Fruit fly (Drosophila melanogaster) whole organism, prepupa: ENCODE data around the gene Cpr65Az.

Source experiments
- CG11762 ChIP-seq: fragments of 200-800 bp; sonication (Bioruptor generic); optimal IDR thresholded peaks from 3 replicates; lab custom pipeline; 2016; ENCODE audit warnings: missing biosample characterization, missing genetic modification characterization; ENCODE audit not compliant: insufficient read depth
- CG4318 ChIP-seq: fragments of 200-800 bp; sonication (Bioruptor generic); optimal IDR thresholded peaks from 3 replicates; lab custom pipeline; 2017; ENCODE audit warnings: missing biosample characterization, mild to moderate bottlenecking, missing genetic modification characterization
- CG8319 ChIP-seq: fragments of 200-800 bp; sonication (Bioruptor generic); optimal IDR thresholded peaks from 3 replicates; lab custom pipeline; 2016; ENCODE audit warnings: missing biosample characterization, missing genetic modification characterization
- Hr4 ChIP-seq: fragments of 200-800 bp; sonication (Bioruptor generic); optimal IDR thresholded peaks from 3 replicates; lab custom pipeline; 2016; ENCODE audit warnings: missing biosample characterization, missing genetic modification characterization
- ss ChIP-seq, 2 experiments: fragments of 200-800 bp; sonication (Bioruptor generic); optimal IDR thresholded peaks; 2 replicates in 1 of 2; 3 replicates in 1 of 2; lab custom pipeline; 2017 to 2018; ENCODE audit warnings: mild to moderate bottlenecking in 2 of 2, missing biosample characterization in 2 of 2, missing genetic modification characterization in 2 of 2, moderate library complexity in 1 of 2

DNA sequence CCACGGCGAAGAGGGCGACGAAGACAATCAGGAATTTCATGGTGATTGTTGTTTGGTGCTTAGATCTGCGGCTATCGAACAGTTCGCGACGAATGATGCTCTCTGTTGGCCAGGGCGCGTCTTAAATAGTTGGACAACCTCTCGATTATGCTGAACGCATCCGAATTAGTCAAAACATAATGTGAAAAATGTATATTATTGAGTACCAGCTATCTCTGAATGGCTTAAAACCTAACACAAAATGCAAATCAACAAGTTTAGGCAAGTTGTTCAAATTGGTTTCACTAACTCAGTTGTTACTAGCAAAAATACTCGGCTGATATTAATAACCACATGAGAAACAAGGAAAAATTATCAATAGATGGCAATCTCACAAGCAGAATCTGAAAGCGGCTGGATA, 25.4 kb upstream of the Cpr65Az start, which contains the start of gene Lcp65Ag1:
- TF ChIP-seq CG8319 (GFP tag; lab: Kevin White, UChicago), result no peak
- TF ChIP-seq ss (GFP tag; optimal IDR thresholded peaks at IDR 0.05; lab: Kevin White, UChicago), result no peak
- TF ChIP-seq CG4318, result no peak
- no peak for TF ChIP-seq Hr4
- TF ChIP-seq CG11762, result no peak
